Worm (Caenorhabditis elegans) whole organism, mixed stage, embryonic: ENCODE data around the gene F36H5.13.

ENCODE experiments used
- lsy-2 ChIP-seq: fragments of 150-350 bp; optimal IDR thresholded peaks from 2 replicates; lab custom pipeline; 2014; ENCODE audit warnings: missing biosample characterization, missing genetic modification characterization
- mab-5 ChIP-seq: fragments of 150-350 bp; optimal IDR thresholded peaks from 2 replicates; lab custom pipeline; 2014; ENCODE audit warnings: missing biosample characterization, missing genetic modification characterization
- nhr-76 ChIP-seq: sonication (generic microtip); optimal IDR thresholded peaks from 2 replicates; lab custom pipeline; 2017; ENCODE audit warnings: missing biosample characterization, missing genetic modification characterization
- unc-39 ChIP-seq: fragments of 150-350 bp; optimal IDR thresholded peaks from 2 replicates; lab custom pipeline; 2014; ENCODE audit warnings: missing biosample characterization, missing genetic modification characterization
- unc-62 ChIP-seq: fragments of 150-350 bp; optimal IDR thresholded peaks from 2 replicates; lab custom pipeline; 2014; ENCODE audit warnings: missing biosample characterization, missing genetic modification reagents, missing genetic modification characterization

DNA sequence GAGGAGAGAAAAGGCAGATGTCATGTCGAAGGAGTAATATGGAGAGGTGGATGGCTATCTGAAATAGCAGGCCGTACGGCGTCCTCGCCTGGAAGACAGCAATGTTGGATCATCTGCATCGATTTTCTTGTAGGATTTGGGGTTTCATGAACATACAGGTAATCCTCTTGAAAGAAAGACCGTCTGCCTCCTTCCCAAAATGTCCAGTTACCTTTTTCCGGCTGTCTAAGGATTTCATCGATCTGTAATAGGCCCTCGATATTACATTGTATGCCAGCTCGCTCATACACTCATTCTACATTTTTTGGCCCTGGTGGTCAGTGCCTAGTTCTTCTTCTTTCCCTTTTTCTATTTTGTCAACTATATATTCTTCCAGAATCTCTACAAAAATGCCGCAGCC, 27.9 kb downstream of the F36H5.13 start, which contains the start of the genes fbxb-5 and btb-8:
- TF ChIP-seq unc-39 (tag; lab: Kevin White, UChicago) (no peak), nhr-76 (tag; lab: Kevin White, UChicago) (no peak), unc-62 (GFP tag; lab: Kevin White, UChicago) (no peak), lsy-2 (tag; lab: Kevin White, UChicago) (no peak), mab-5 (tag; lab: Kevin White, UChicago) (no peak)
